Worm (Caenorhabditis elegans) whole organism, L4/young adult: ENCODE measurements around the gene H04D03.7.

Experiments used
- W03F9.2 ChIP-seq: fragments of 150-350 bp; optimal IDR thresholded peaks from 2 replicates; lab custom pipeline; 2014; ENCODE audit warnings: missing biosample characterization, missing genetic modification characterization
- dao-5 ChIP-seq: sonication (generic microtip); optimal IDR thresholded peaks from 2 replicates; lab custom pipeline; 2016; ENCODE audit warnings: missing genotype, missing genetic modification characterization, moderate library complexity, missing compliant biosample characterization
- him-1 ChIP-seq: sonication (generic microtip); optimal IDR thresholded peaks from 2 replicates; lab custom pipeline; 2016; ENCODE audit warnings: missing genotype, missing genetic modification reagents, missing genetic modification characterization, missing compliant biosample characterization

DNA sequence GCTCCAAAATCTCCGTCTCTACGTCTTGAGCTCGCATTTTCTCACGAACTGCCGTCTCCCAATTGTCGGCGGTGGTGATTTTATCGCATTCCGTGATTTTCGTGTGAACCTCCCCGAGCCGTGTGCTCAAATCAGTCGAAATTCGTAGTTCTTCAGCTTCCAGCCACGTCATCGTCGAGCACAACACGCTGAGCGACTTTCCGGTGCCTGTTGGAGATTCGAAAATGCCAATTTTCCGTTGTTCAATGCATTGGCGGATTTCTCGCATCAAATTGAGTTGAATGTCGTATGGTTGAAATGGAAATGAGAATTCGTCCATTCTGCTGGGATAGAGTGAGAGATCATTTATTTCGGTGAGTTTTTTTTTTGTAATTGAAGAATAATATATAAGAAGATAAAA lies 41.7 kb downstream of the H04D03.7 start, which contains the start of the genes M03C11.3 and chl-1:
- TF ChIP-seq W03F9.2 (tag; lab: Kevin White, UChicago): no peak
- TF ChIP-seq dao-5 (tag; lab: Kevin White, UChicago): no peak
- no peak for TF ChIP-seq him-1 (tag; lab: Kevin White, UChicago)
